Fruit fly (Drosophila melanogaster): ENCODE measurements around the gene PH4alphaEFB.

The PH4alphaEFB gene

DNA sequence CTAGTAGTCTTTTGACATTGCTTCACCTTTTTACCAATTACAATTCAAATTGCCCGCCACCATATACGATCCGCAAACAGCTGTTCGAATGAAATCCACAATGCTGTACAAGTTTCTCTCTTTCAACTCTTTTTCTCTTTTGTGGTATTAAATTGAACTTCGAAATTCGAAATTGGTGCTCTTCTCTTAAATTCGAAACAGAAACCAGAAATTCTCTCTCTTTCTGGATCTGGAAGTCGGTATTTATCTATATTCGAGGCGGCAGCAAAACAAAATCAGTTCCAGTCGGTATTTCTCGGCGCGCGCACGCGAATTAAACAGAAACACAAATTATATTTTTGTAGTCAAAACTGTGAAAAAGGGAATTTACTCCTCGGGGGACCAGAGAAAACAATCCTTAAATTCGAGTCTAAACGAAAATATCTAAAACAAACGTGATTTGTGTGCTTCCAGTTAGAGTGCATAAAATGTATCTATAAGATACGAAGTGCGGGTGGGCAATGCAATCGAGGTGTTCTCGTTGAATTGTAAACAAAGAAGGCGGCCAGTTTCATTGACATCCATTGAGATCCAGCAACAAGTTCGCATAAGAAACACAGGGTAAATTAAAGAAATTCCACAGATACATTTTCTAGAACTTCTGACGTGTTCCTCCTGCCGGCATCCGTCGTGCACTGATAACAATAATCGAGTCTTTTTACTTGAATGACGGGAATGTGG is at the start of gene PH4alphaEFB:
Gene PH4alphaEFB, plus strand, starts transcription at position 276 of the 720 bp plus-strand sequence.
- TF ChIP-seq h (optimal IDR thresholded peaks at IDR 0.05) = no peak
- TF ChIP-seq psq (optimal IDR thresholded peaks at IDR 0.05) = no peak
- no peak for TF ChIP-seq Myc (optimal IDR thresholded peaks at IDR 0.05)
- TF ChIP-seq ttk (optimal IDR thresholded peaks at IDR 0.05) = no peak
- no peak for TF ChIP-seq insv (optimal IDR thresholded peaks at IDR 0.05)
- TF ChIP-seq Sin3A (optimal IDR thresholded peaks at IDR 0.05) = no peak

DNA sequence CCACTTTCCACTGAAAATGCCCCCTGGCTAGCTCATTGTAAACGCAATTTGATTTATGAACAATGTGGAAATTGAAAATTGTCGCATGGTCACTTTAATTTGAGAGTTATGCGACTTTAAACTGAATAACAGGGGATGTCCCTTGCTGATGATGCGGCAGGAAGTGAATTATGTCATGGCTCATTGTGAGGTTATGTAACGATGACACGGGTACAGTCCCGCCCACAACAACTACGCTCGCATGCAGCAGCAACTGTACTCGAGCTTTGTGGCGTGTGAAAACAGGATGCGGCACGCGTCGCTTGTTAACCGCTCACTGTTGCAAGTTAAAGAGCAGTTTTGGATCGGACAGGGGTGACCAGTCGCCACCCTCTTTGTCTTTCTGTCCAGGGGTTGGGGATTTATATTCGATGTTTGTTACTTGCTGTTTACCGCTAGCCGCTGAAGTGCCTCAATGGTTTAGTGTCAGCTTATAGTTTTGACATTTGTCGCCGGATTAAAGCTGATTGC is 49.0 kb upstream of the PH4alphaEFB start:
- TF ChIP-seq Myc (optimal IDR thresholded peaks at IDR 0.05) (no peak), psq (optimal IDR thresholded peaks at IDR 0.05) (no peak), insv (optimal IDR thresholded peaks at IDR 0.05) (no peak), Sin3A (optimal IDR thresholded peaks at IDR 0.05) (no peak), h (optimal IDR thresholded peaks at IDR 0.05) (no peak), ttk (optimal IDR thresholded peaks at IDR 0.05) (no peak)

DNA sequence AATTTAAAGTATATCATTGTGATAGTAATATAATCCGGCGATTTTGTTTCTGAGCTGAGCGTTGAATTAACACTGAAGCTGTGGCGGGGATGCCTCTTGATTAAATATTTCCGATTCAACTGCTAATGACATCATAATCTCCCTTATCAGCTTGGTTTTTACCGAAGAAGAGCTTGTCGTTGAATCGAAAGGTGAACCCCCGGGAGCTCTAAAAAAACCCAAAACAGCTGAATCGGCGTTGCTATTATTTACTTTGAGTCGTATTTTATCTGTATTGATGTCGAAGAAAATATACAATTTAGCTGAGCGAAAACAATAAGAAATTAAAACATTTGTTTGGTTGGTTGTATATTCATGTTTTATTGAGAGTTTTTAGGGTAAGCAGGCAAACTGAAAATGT is 46.6 kb upstream of the PH4alphaEFB start:
- TF ChIP-seq Myc (optimal IDR thresholded peaks at IDR 0.05) (no peak), ttk (optimal IDR thresholded peaks at IDR 0.05) (no peak), psq (optimal IDR thresholded peaks at IDR 0.05) (no peak), insv (optimal IDR thresholded peaks at IDR 0.05) (no peak), h (optimal IDR thresholded peaks at IDR 0.05) (no peak), Sin3A (optimal IDR thresholded peaks at IDR 0.05) (no peak)

DNA sequence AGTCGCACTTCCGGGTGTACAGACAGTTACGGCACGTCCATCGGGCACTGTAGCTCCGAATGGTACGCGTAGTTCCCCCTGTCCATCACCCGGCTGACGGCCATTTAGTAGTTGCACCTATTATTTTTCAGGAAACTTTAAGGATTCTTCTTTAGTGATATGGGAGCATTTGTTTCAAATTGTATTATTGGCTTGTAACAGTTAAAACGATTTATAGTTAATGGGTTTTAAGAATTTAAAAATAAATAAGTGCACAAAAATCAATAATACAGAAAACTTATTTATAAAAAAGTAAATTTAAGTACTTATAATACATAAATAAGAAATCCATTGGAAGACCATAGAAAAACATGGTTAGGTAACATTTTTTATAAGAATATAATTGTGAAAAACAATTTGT is 43.0 kb upstream of the PH4alphaEFB start, which contains the start of the genes CG2217 and CG42740:
Gene CG2217, minus strand, starts transcription at position 101 of the 400 bp plus-strand sequence.
Gene CG42740, minus strand, starts transcription at position 101 of the 400 bp plus-strand sequence.
- no peak for TF ChIP-seq insv (optimal IDR thresholded peaks at IDR 0.05)
- no peak for TF ChIP-seq h (optimal IDR thresholded peaks at IDR 0.05)
- no peak for TF ChIP-seq ttk (optimal IDR thresholded peaks at IDR 0.05)
- no peak for TF ChIP-seq psq (optimal IDR thresholded peaks at IDR 0.05)
- no peak for TF ChIP-seq Sin3A (optimal IDR thresholded peaks at IDR 0.05)
- TF ChIP-seq Myc (optimal IDR thresholded peaks at IDR 0.05) = no peak

DNA sequence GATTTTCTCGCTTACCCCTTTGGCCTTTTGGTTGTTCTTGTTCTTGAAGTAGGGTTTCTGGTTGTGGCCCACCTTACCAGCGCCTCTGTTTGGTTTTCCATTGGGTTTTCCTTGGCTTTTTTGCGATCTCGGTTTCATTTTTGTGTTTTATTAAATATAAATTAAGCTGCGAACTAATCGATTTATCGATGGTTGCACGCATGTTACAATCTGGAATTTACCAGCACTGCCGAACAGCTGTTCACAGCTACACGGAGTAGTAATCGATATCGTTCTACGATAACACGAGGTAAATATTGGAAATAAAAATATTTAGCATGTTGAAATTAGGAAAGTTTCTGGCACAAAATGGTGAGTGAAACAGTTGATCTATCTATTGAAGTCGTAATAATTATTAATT is 42.2 kb upstream of the PH4alphaEFB start, which contains the start of the genes CG15535 and mRpS18C:
Gene CG15535, minus strand, starts transcription at position 235 of the 400 bp plus-strand sequence.
Gene mRpS18C, plus strand, starts transcription at position 280 of the 400 bp plus-strand sequence.
- no peak for TF ChIP-seq Sin3A (optimal IDR thresholded peaks at IDR 0.05)
- TF ChIP-seq Myc (optimal IDR thresholded peaks at IDR 0.05) = no peak
- TF ChIP-seq insv (optimal IDR thresholded peaks at IDR 0.05) = no peak
- no peak for TF ChIP-seq psq (optimal IDR thresholded peaks at IDR 0.05)
- TF ChIP-seq ttk (optimal IDR thresholded peaks at IDR 0.05) = no peak
- no peak for TF ChIP-seq h (optimal IDR thresholded peaks at IDR 0.05)

DNA sequence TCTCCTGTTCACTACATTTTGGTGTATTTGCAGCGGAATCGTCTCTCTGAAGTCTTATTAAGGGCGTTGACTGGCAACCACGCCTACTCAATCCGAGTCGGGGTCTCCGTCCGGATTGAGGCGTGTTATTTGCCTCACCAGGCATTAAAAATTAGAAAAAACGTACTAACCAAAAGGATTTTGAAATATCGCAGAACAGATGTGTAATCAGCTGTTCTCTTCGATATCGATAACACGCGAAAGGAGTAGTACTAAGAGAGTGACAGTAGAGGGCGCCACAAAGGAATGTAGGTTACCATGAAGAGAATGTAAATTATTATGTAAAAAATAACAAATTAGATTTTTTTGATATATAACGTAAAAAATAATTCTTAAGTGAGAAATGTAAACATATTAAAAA is 40.9 kb upstream of the PH4alphaEFB start, which contains the start of gene CG15536:
Gene CG15536, minus strand, starts transcription at position 170 of the 400 bp plus-strand sequence.
- no peak for TF ChIP-seq psq (optimal IDR thresholded peaks at IDR 0.05)
- no peak for TF ChIP-seq ttk (optimal IDR thresholded peaks at IDR 0.05)
- TF ChIP-seq Myc (optimal IDR thresholded peaks at IDR 0.05) = no peak
- TF ChIP-seq h (optimal IDR thresholded peaks at IDR 0.05) = no peak
- TF ChIP-seq Sin3A (optimal IDR thresholded peaks at IDR 0.05) = no peak
- no peak for TF ChIP-seq insv (optimal IDR thresholded peaks at IDR 0.05)

DNA sequence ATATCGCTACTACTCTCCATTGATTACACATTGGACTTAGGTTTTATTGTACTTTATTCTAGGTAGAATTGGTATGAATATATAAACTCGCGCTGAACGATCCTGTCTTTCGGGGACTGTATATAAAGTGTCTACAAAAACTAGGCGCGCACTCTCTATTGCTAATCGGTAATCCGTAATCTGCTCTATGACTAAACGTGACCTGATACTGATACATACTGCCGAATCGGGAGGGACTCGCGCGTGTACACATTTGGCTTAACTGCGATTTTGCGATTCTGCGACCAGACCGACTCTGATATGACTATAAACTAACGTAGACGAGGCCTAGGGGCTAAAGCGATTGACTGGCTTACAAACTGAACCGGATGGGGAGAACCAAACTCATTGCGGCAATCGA is 40.2 kb upstream of the PH4alphaEFB start:
- no peak for TF ChIP-seq h (optimal IDR thresholded peaks at IDR 0.05)
- no peak for TF ChIP-seq psq (optimal IDR thresholded peaks at IDR 0.05)
- no peak for TF ChIP-seq ttk (optimal IDR thresholded peaks at IDR 0.05)
- no peak for TF ChIP-seq insv (optimal IDR thresholded peaks at IDR 0.05)
- no peak for TF ChIP-seq Sin3A (optimal IDR thresholded peaks at IDR 0.05)
- TF ChIP-seq Myc (optimal IDR thresholded peaks at IDR 0.05) = no peak

DNA sequence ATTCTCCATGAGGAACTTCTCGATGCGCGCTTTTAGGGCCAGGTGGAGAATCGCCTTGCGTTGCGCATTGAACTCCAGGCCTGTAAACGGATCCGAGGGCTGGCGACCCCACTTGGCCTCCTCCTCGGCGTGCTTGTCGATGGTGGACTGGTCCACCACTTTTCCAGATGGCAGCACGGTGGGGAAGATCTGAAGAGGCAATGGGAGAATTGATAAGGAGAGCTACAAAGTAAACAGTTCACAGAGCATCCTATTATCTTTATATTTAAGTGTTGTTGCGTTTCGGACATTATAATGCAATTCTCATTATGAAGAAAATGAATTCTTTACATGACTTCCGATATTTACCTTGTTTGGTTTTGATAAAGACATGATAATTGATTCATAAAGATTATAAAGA is 39.2 kb upstream of the PH4alphaEFB start:
- TF ChIP-seq psq (optimal IDR thresholded peaks at IDR 0.05) (no peak), ttk (optimal IDR thresholded peaks at IDR 0.05) (no peak), Myc (optimal IDR thresholded peaks at IDR 0.05) (no peak), insv (optimal IDR thresholded peaks at IDR 0.05) (no peak), Sin3A (optimal IDR thresholded peaks at IDR 0.05) (no peak), h (optimal IDR thresholded peaks at IDR 0.05) (no peak)

DNA sequence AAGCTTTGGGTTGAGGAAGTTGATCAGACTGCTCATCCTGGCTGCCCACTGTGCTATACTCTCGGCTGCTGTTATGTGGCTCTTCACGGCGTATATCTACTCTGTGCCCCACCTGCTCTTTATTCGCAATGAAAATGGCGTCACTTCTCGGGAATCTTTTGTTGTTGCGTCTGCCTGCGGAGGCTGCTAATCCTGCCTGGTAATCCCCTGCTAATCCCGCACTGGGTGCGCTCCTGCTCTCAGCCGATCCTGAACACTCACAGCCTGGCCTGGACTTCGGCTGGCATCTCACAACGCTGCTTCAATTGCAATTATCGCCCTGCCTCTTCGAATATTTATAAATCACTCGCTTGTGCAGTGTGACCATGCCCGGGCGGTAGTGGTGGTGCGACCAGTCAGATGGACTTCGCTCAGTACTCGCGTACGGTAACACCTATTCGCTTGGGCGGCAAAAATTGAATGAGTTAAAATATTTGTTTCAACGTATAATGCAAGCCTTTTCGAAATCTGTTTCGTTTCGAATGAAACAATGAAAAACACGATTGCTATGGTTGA is 38.0 kb upstream of the PH4alphaEFB start, which contains the start of gene CG2218:
Gene CG2218, minus strand, starts transcription at position 472 of the 555 bp plus-strand sequence.
- TF ChIP-seq h (optimal IDR thresholded peaks at IDR 0.05) (no peak), psq (optimal IDR thresholded peaks at IDR 0.05) (no peak), insv (optimal IDR thresholded peaks at IDR 0.05) (no peak), Myc (optimal IDR thresholded peaks at IDR 0.05) (no peak), Sin3A (optimal IDR thresholded peaks at IDR 0.05) (no peak)

DNA sequence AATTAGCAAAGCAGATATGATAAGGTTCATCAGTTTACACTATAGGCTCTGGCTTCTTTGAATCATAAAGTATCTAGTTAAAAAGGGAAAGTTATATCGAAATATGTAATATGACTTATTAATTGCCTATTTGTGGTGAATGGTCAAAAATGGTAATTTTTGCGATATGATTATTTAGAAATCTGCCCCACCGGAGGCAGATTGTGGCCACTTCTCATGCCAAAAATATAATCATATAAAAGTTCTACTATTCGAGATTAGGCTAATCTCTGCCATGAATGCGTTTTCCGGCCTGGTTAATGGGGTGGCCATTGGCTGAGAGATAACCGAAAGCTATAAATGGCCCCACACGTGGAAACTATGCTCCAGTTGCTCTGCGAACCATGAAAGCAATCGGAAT is 37.4 kb upstream of the PH4alphaEFB start, which contains the start of gene CG15533:
Gene CG15533, plus strand, starts transcription at position 362 of the 400 bp plus-strand sequence.
- TF ChIP-seq Sin3A (optimal IDR thresholded peaks at IDR 0.05) (no peak), insv (optimal IDR thresholded peaks at IDR 0.05) (no peak), ttk (optimal IDR thresholded peaks at IDR 0.05) (no peak), h (optimal IDR thresholded peaks at IDR 0.05) (no peak), psq (optimal IDR thresholded peaks at IDR 0.05) (no peak), Myc (optimal IDR thresholded peaks at IDR 0.05) (no peak)

DNA sequence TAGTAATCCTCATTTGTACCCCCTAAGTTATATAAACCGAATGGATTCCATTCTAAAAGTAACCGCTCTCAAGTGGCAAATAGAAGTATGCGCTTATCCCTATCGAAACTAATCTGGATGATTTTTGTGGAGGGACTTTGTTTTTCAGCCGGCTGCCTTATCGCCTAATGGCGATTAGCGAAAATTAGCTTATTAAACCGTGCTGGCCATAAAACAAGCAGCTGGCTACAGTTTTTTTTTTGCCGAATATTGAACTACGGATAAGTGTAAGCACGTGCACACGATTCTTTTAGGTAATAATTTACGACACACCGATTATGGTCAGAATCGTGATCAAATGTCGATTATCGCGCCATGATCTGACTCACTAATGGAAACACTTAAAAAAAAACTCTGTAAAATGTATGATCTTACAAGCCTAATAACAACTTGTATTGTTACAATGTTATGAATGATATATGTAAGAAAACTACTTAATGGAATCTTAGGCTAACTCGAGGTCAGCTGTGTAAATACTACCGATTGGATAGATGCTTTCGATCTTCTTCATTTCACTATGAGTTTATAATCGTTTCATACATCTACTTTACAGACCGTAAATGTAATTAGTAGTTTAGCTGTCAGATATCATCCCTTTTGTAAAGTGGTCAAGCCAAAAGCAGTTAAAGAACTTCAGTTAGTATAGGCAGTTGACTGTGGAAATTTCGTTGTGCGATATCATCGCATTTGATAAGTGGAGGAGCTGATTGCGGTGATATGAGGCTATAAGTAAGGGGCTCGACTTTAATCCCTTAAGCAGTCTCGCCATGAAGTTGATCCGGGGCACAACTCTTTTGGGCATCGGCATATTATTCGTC is 34.4 kb upstream of the PH4alphaEFB start, which contains the start of gene CG15534:
Gene CG15534, plus strand, starts transcription at position 807 of the 857 bp plus-strand sequence.
- no peak for TF ChIP-seq Myc (optimal IDR thresholded peaks at IDR 0.05)
- TF ChIP-seq insv (optimal IDR thresholded peaks at IDR 0.05) = no peak
- TF ChIP-seq psq (optimal IDR thresholded peaks at IDR 0.05) = no peak
- TF ChIP-seq ttk (optimal IDR thresholded peaks at IDR 0.05) = no peak
- no peak for TF ChIP-seq Sin3A (optimal IDR thresholded peaks at IDR 0.05)
- no peak for TF ChIP-seq h (optimal IDR thresholded peaks at IDR 0.05)

Measured in Kc167 (cell line).